Worm (Caenorhabditis elegans) whole organism, L3 larva: Measurements from ENCODE around the gene srt-18.
A peak's percentile ranks its signal among the peaks of the same experiment; 100 is the strongest.

Experiments used
- R02D3.7 ChIP-seq: fragments of 150-350 bp; optimal IDR thresholded peaks from 2 replicates; lab custom pipeline; 2014; ENCODE audit warnings: missing biosample characterization, missing genetic modification characterization
- ZK546.5 ChIP-seq: sonication (generic microtip); optimal IDR thresholded peaks from 2 replicates; lab custom pipeline; 2017; ENCODE audit warnings: missing biosample characterization, missing genetic modification characterization
- aly-2 ChIP-seq: fragments of 150-350 bp; optimal IDR thresholded peaks from 2 replicates; lab custom pipeline; 2014; ENCODE audit warnings: missing biosample characterization, missing genetic modification characterization
- ama-1 ChIP-seq: fragments of 150-350 bp; optimal IDR thresholded peaks from 2 replicates; lab custom pipeline; 2018
- ceh-16 ChIP-seq: sonication (generic microtip); optimal IDR thresholded peaks from 2 replicates; lab custom pipeline; 2017; ENCODE audit warnings: missing biosample characterization, missing genetic modification characterization
- ceh-28 ChIP-seq: fragments of 150-350 bp; optimal IDR thresholded peaks from 2 replicates; lab custom pipeline; 2014; ENCODE audit warnings: missing biosample characterization, missing genetic modification reagents, missing genetic modification characterization
- ceh-82 ChIP-seq: fragments of 150-350 bp; optimal IDR thresholded peaks from 2 replicates; lab custom pipeline; 2014; ENCODE audit warnings: missing biosample characterization, missing genetic modification characterization
- egl-27 ChIP-seq: sonication (generic microtip); optimal IDR thresholded peaks from 4 replicates; lab custom pipeline; 2017; ENCODE audit warnings: missing biosample characterization, missing genetic modification reagents, missing genetic modification characterization
- egl-5 ChIP-seq: fragments of 150-350 bp; optimal IDR thresholded peaks from 2 replicates; lab custom pipeline; 2017; ENCODE audit warnings: missing biosample characterization, missing genetic modification reagents, missing genetic modification characterization, inconsistent platforms
- elt-1 ChIP-seq: fragments of 150-350 bp; optimal IDR thresholded peaks from 2 replicates; lab custom pipeline; 2014; ENCODE audit warnings: missing biosample characterization, missing genetic modification characterization
- elt-2 ChIP-seq: sonication (generic microtip); optimal IDR thresholded peaks from 2 replicates; lab custom pipeline; 2016; ENCODE audit warnings: missing genetic modification reagents, mild to moderate bottlenecking, missing genetic modification characterization, missing compliant biosample characterization
- elt-3 ChIP-seq, 3 experiments: fragments of 150-350 bp in 1 of 3; sonication (generic microtip) in 2 of 3; optimal IDR thresholded peaks; 2 replicates in 2 of 3; 4 replicates in 1 of 3; lab custom pipeline; 2014 to 2017; ENCODE audit warnings: missing biosample characterization in 3 of 3, missing genetic modification characterization in 3 of 3
- eor-1 ChIP-seq, 2 experiments: fragments of 150-350 bp; optimal IDR thresholded peaks; 2 replicates each; lab custom pipeline; 2014 to 2018; ENCODE audit warnings: missing biosample characterization in 2 of 2, missing genetic modification characterization in 2 of 2
- fkh-10 ChIP-seq: sonication (generic microtip); optimal IDR thresholded peaks from 2 replicates; lab custom pipeline; 2017; ENCODE audit warnings: missing biosample characterization, missing genetic modification reagents, missing genetic modification characterization
- fos-1 ChIP-seq: fragments of 150-350 bp; optimal IDR thresholded peaks from 2 replicates; lab custom pipeline; 2014; ENCODE audit warnings: missing biosample characterization, missing genetic modification characterization
- hmg-11 ChIP-seq: sonication (generic microtip); optimal IDR thresholded peaks from 2 replicates; lab custom pipeline; 2016; ENCODE audit warnings: missing genetic modification characterization, missing compliant biosample characterization
- jun-1 ChIP-seq: fragments of 150-350 bp; optimal IDR thresholded peaks from 2 replicates; lab custom pipeline; 2014; ENCODE audit warnings: missing biosample characterization, missing genetic modification reagents, missing genetic modification characterization
- lin-15B ChIP-seq: fragments of 150-350 bp; optimal IDR thresholded peaks from 2 replicates; lab custom pipeline; 2014; ENCODE audit warnings: missing biosample characterization, missing genetic modification characterization
- lin-39 ChIP-seq: fragments of 150-350 bp; optimal IDR thresholded peaks from 2 replicates; lab custom pipeline; 2018; ENCODE audit warnings: missing biosample characterization, missing genetic modification reagents, missing genetic modification characterization
- lsy-12 ChIP-seq: sonication (generic microtip); optimal IDR thresholded peaks from 2 replicates; lab custom pipeline; 2016; ENCODE audit warnings: mild to moderate bottlenecking, missing genetic modification characterization, missing compliant biosample characterization
- mdl-1 ChIP-seq: fragments of 150-350 bp; optimal IDR thresholded peaks from 2 replicates; lab custom pipeline; 2014; ENCODE audit warnings: missing biosample characterization, missing genetic modification characterization
- nfya-1 ChIP-seq: sonication (generic microtip); optimal IDR thresholded peaks from 2 replicates; lab custom pipeline; 2017; ENCODE audit warnings: missing genetic modification characterization, mild to moderate bottlenecking, missing compliant biosample characterization, antibody characterized with exemption, moderate library complexity; ENCODE audit not compliant: insufficient read depth
- nhr-12 ChIP-seq: fragments of 150-350 bp; optimal IDR thresholded peaks from 2 replicates; lab custom pipeline; 2014; ENCODE audit warnings: missing biosample characterization, missing genetic modification characterization
- nhr-23 ChIP-seq: fragments of 150-350 bp; optimal IDR thresholded peaks from 2 replicates; lab custom pipeline; 2014; ENCODE audit warnings: missing biosample characterization, missing genetic modification reagents, missing genetic modification characterization
- nhr-25 ChIP-seq: sonication (generic microtip); optimal IDR thresholded peaks from 2 replicates; lab custom pipeline; 2017; ENCODE audit warnings: missing biosample characterization, missing genetic modification characterization
- nhr-43 ChIP-seq: sonication (generic microtip); optimal IDR thresholded peaks from 2 replicates; lab custom pipeline; 2016; ENCODE audit warnings: mild to moderate bottlenecking, missing genetic modification characterization, missing compliant biosample characterization; ENCODE audit not compliant: poor library complexity, severe bottlenecking
- nhr-67 ChIP-seq: fragments of 150-350 bp; optimal IDR thresholded peaks from 2 replicates; lab custom pipeline; 2014; ENCODE audit warnings: missing biosample characterization, missing genetic modification characterization
- nhr-76 ChIP-seq: fragments of 150-350 bp; sonication (generic microtip); optimal IDR thresholded peaks from 5 replicates; lab custom pipeline; 2014; ENCODE audit warnings: missing biosample characterization, missing genetic modification characterization
- pqm-1 ChIP-seq: fragments of 150-350 bp; optimal IDR thresholded peaks from 2 replicates; lab custom pipeline; 2017; ENCODE audit warnings: missing biosample characterization, missing genetic modification characterization, inconsistent platforms
- unc-62 ChIP-seq: fragments of 150-350 bp; sonication (generic microtip); optimal IDR thresholded peaks from 4 replicates; lab custom pipeline; 2014; ENCODE audit warnings: missing biosample characterization, missing genetic modification reagents, missing genetic modification characterization
- zag-1 ChIP-seq: fragments of 150-350 bp; optimal IDR thresholded peaks from 2 replicates; lab custom pipeline; 2014; ENCODE audit warnings: missing biosample characterization, missing genetic modification characterization
- ztf-11 ChIP-seq: fragments of 150-350 bp; optimal IDR thresholded peaks from 2 replicates; lab custom pipeline; 2014; ENCODE audit warnings: missing biosample characterization, missing genetic modification characterization
- ztf-4 ChIP-seq: fragments of 150-350 bp; optimal IDR thresholded peaks from 2 replicates; lab custom pipeline; 2014; ENCODE audit warnings: missing biosample characterization, missing genetic modification characterization

srt-18 gene

ce11 chrV:9015540-9015939 lies at the start of gene srt-18:
Gene srt-18 (minus strand): TSS chrV:9015640.
- no peak for TF ChIP-seq ama-1 (lab: Kevin White, UChicago)
- no peak for TF ChIP-seq aly-2 (tag; lab: Kevin White, UChicago)
- no peak for TF ChIP-seq eor-1 (tag; optimal IDR thresholded peaks at IDR 0.05; lab: Kevin White, UChicago)
- TF ChIP-seq ceh-82 (tag; lab: Kevin White, UChicago) = no peak
- no peak for TF ChIP-seq lin-15B (tag; lab: Kevin White, UChicago)
- no peak for TF ChIP-seq nhr-43
- no peak for TF ChIP-seq R02D3.7 (tag; lab: Kevin White, UChicago)
- TF ChIP-seq ztf-11 (tag; lab: Kevin White, UChicago) = no peak
- no peak for TF ChIP-seq jun-1 (tag; lab: Kevin White, UChicago)
- TF ChIP-seq lin-39 (tag; lab: Kevin White, UChicago) = no peak
- TF ChIP-seq elt-3 (tag; optimal IDR thresholded peaks at IDR 0.05; lab: Kevin White, UChicago) = no peak
- no peak for TF ChIP-seq pqm-1 (tag; lab: Kevin White, UChicago)
- TF ChIP-seq lsy-12 (tag; lab: Kevin White, UChicago) = no peak
- TF ChIP-seq unc-62 (GFP tag; lab: Kevin White, UChicago) = no peak

ce11 chrV:9065001-9065400 lies 49.6 kb upstream of the srt-18 start:
- TF ChIP-seq hmg-11 (tag; lab: Kevin White, UChicago) (no peak), egl-5 (no peak)

ce11 chrV:9063134-9063533 lies 47.7 kb upstream of the srt-18 start:
- TF ChIP-seq nhr-23 (tag; lab: Kevin White, UChicago) = peak; percentile 32
- TF ChIP-seq fos-1 (tag; lab: Kevin White, UChicago) = no peak

DNA sequence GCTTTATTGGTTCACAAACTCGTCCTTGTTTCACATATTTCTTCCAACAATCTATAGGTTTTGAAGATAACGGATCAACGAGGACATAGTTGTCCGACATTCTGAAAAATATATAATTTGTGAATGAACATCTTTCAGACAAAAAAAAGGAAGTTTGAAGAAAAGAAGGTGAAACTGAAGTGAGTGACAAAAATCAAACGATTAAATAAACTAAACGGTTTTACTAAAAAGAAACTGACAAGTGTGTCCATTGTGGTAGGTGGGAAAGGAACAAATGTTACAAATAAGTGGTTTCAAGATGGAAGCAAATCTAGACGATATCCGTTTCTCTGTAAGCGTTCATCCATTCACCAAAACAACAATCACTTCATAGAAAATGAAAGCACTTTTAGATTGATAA lies 46.9 kb upstream of the srt-18 start, which contains the start of gene C25E10.12:
TSS of gene C25E10.12 (minus strand) at position 101 of the 400 bp plus-strand sequence.
- TF ChIP-seq lin-15B (tag; lab: Kevin White, UChicago) (no peak), eor-1 (tag; optimal IDR thresholded peaks at IDR 0.05; lab: Kevin White, UChicago) (no peak), nfya-1 (no peak), ztf-4 (tag; lab: Kevin White, UChicago) (no peak), fkh-10 (GFP tag; lab: Kevin White, UChicago) (no peak), elt-1 (tag; lab: Kevin White, UChicago) (no peak), ama-1 (lab: Kevin White, UChicago) (no peak), ceh-16 (tag; lab: Kevin White, UChicago) (no peak), mdl-1 (tag; lab: Kevin White, UChicago) (no peak), egl-27 (tag; lab: Kevin White, UChicago) (no peak), zag-1 (no peak), nhr-67 (tag; lab: Kevin White, UChicago) (no peak)

ce11 chrV:9059468-9059867 lies 44.0 kb upstream of the srt-18 start, which contains the start of the genes C25E10.16 and C25E10.13:
Gene C25E10.16 (minus strand): TSS chrV:9059568.
Gene C25E10.13 (plus strand): TSS chrV:9059723.
- TF ChIP-seq pqm-1 (tag; lab: Kevin White, UChicago) (no peak), nhr-76 (tag; lab: Kevin White, UChicago) (no peak), nhr-12 (tag; lab: Kevin White, UChicago) (no peak), egl-5 (no peak), eor-1 (tag; optimal IDR thresholded peaks at IDR 0.05; lab: Kevin White, UChicago) (no peak), ama-1 (lab: Kevin White, UChicago) (no peak), nhr-25 (tag; lab: Kevin White, UChicago) (no peak), ztf-4 (tag; lab: Kevin White, UChicago) (no peak), nfya-1 (no peak), ceh-28 (tag; lab: Kevin White, UChicago) (no peak), elt-2 (tag; lab: Kevin White, UChicago) (no peak), lsy-12 (tag; lab: Kevin White, UChicago) (no peak), ZK546.5 (no peak), lin-39 (tag; lab: Kevin White, UChicago) (no peak), mdl-1 (tag; lab: Kevin White, UChicago) (no peak)
